Fruit fly (Drosophila melanogaster) whole organism, prepupa: ENCODE measurements around the gene CG14314.
A peak's percentile ranks its signal among the peaks of the same experiment; 100 is the strongest.

Experiments used
- CG6163 ChIP-seq: fragments of 200-800 bp; sonication (Bioruptor generic); IDR thresholded peaks from 3 replicates; pipeline ENCODE4 v1.3.6; 2022; ENCODE audit warnings: missing biosample characterization, missing genetic modification characterization
- CG6854 ChIP-seq: fragments of 200-800 bp; sonication (Bioruptor generic); optimal IDR thresholded peaks from 2 replicates; lab custom pipeline; 2017; ENCODE audit warnings: missing biosample characterization, mild to moderate bottlenecking, missing genetic modification characterization
- CG8119 ChIP-seq: fragments of 200-800 bp; sonication (Bioruptor generic); IDR thresholded peaks from 3 replicates; pipeline ENCODE4 v1.3.6; 2022; ENCODE audit warnings: missing biosample characterization, missing genetic modification characterization
- Gug ChIP-seq: fragments of 200-800 bp; sonication (Bioruptor generic); IDR thresholded peaks from 2 replicates; pipeline ENCODE4 v1.3.6; 2022; ENCODE audit warnings: missing biosample characterization, missing genetic modification characterization
- Hr39 ChIP-seq: fragments of 200-800 bp; sonication (Bioruptor generic); optimal IDR thresholded peaks from 2 replicates; lab custom pipeline; 2016; ENCODE audit warnings: missing biosample characterization, missing genetic modification characterization
- esn ChIP-seq: fragments of 200-800 bp; sonication (Bioruptor generic); optimal IDR thresholded peaks from 2 replicates; lab custom pipeline; 2016; ENCODE audit warnings: missing biosample characterization, mild to moderate bottlenecking, missing genetic modification characterization, moderate library complexity

dm6 chr3R:18235879-18236278, 19.9 kb downstream of the CG14314 start, which contains the start of gene repo:
- no peak for TF ChIP-seq CG8119
- no peak for TF ChIP-seq CG6854 (GFP tag; lab: Kevin White, UChicago)
- TF ChIP-seq Hr39, result no peak
- no peak for TF ChIP-seq esn (GFP tag; lab: Kevin White, UChicago)
- TF ChIP-seq Gug (GFP tag; lab: Robert Waterston, UW), result no peak
- 0 out of 3 replicates have a peak, but pooled peaks have one; percentile 7 for TF ChIP-seq CG6163 (GFP tag; lab: Robert Waterston, UW)
